Worm (Caenorhabditis elegans): ENCODE measurements around the gene C50F4.12.

Gene C50F4.12

ce11 chrV:9534621-9535020, 4.9 kb downstream of the C50F4.12 start, which contains the start of gene tag-329:
TSS of gene tag-329 (plus strand) at chrV:9534921.
- TF ChIP-seq flt-1 (GFP tag; IDR thresholded peaks at IDR 0.05) (no peak), sea-1 (GFP tag; conservative IDR thresholded peaks at IDR 0.05) (no peak), tbx-11 (GFP tag; IDR thresholded peaks at IDR 0.05) (no peak)

- TF ChIP-seq hnd-1 (tag; optimal IDR thresholded peaks at IDR 0.05) = no peak
- TF ChIP-seq pes-1 (GFP tag; IDR thresholded peaks at IDR 0.05) = no peak
- no peak for TF ChIP-seq tbx-11 (GFP tag; IDR thresholded peaks at IDR 0.05)
- TF ChIP-seq ceh-36 (tag; optimal IDR thresholded peaks at IDR 0.05) = no peak
- no peak for TF ChIP-seq ets-7 (tag; optimal IDR thresholded peaks at IDR 0.05)
- TF ChIP-seq B0310.2 (tag; optimal IDR thresholded peaks at IDR 0.05) = no peak
These were observed 8.1 kb downstream of the C50F4.12 start, which contains the start of the genes C50F4.10 and pfk-1.2 for ce11 chrV:9531477-9531876. TSS of gene C50F4.10 (minus strand) at chrV:9531577. TSS of gene pfk-1.2 (plus strand) at chrV:9531801.

ce11 chrV:9527984-9528383, 11.6 kb downstream of the C50F4.12 start:
- TF ChIP-seq ama-1 (optimal IDR thresholded peaks at IDR 0.05) (no peak), scrt-1 (GFP tag; IDR thresholded peaks at IDR 0.05) (no peak), tbx-11 (GFP tag; IDR thresholded peaks at IDR 0.05) (no peak), tra-4 (tag; optimal IDR thresholded peaks at IDR 0.05) (no peak), ceh-36 (tag; optimal IDR thresholded peaks at IDR 0.05) (no peak), hmg-4 (GFP tag; optimal IDR thresholded peaks at IDR 0.05) (no peak), hnd-1 (tag; optimal IDR thresholded peaks at IDR 0.05) (no peak), sea-1 (GFP tag; conservative IDR thresholded peaks at IDR 0.05) (no peak), aly-1 (tag; optimal IDR thresholded peaks at IDR 0.05) (no peak), hmbx-1 (tag; optimal IDR thresholded peaks at IDR 0.05) (no peak), B0310.2 (tag; optimal IDR thresholded peaks at IDR 0.05) (no peak), ets-7 (tag; optimal IDR thresholded peaks at IDR 0.05) (no peak), tbx-37 (GFP tag; conservative IDR thresholded peaks at IDR 0.05) (no peak), flt-1 (GFP tag; IDR thresholded peaks at IDR 0.05) (no peak), pes-1 (GFP tag; IDR thresholded peaks at IDR 0.05) (no peak), F13C5.2 (tag; optimal IDR thresholded peaks at IDR 0.05) (no peak), ceh-13 (GFP tag; optimal IDR thresholded peaks at IDR 0.05) (no peak)

- TF ChIP-seq tbx-37 (GFP tag; conservative IDR thresholded peaks at IDR 0.05) = no peak
- TF ChIP-seq ets-7 (tag; optimal IDR thresholded peaks at IDR 0.05) = no peak
- TF ChIP-seq ceh-36 (tag; optimal IDR thresholded peaks at IDR 0.05) = no peak
- no peak for TF ChIP-seq flt-1 (GFP tag; IDR thresholded peaks at IDR 0.05)
- TF ChIP-seq B0310.2 (tag; optimal IDR thresholded peaks at IDR 0.05) = no peak
- TF ChIP-seq F13C5.2 (tag; optimal IDR thresholded peaks at IDR 0.05) = no peak
- no peak for TF ChIP-seq hnd-1 (tag; optimal IDR thresholded peaks at IDR 0.05)
- no peak for TF ChIP-seq scrt-1 (GFP tag; IDR thresholded peaks at IDR 0.05)
These were observed 12.2 kb downstream of the C50F4.12 start for ce11 chrV:9527337-9527736.

- TF ChIP-seq hmg-4 (GFP tag; optimal IDR thresholded peaks at IDR 0.05) (no peak), ets-7 (tag; optimal IDR thresholded peaks at IDR 0.05) (no peak), hnd-1 (tag; optimal IDR thresholded peaks at IDR 0.05) (no peak), tra-4 (tag; optimal IDR thresholded peaks at IDR 0.05) (no peak), flt-1 (GFP tag; IDR thresholded peaks at IDR 0.05) (no peak), ceh-13 (GFP tag; optimal IDR thresholded peaks at IDR 0.05) (no peak), tbx-11 (GFP tag; IDR thresholded peaks at IDR 0.05) (no peak), ceh-36 (tag; optimal IDR thresholded peaks at IDR 0.05) (no peak), F13C5.2 (tag; optimal IDR thresholded peaks at IDR 0.05) (no peak)
These were observed 13.1 kb downstream of the C50F4.12 start, which contains the start of gene C50F4.1 for ce11 chrV:9526470-9526869. TSS of gene C50F4.1 (plus strand) at chrV:9526793.

ce11 chrV:9524099-9524498, 15.4 kb downstream of the C50F4.12 start, which contains the start of gene C50F4.9:
TSS of gene C50F4.9 (minus strand) at chrV:9524199.
- TF ChIP-seq hmg-4 (GFP tag; optimal IDR thresholded peaks at IDR 0.05) (no peak), ama-1 (optimal IDR thresholded peaks at IDR 0.05) (no peak), pes-1 (GFP tag; IDR thresholded peaks at IDR 0.05) (no peak), scrt-1 (GFP tag; IDR thresholded peaks at IDR 0.05) (no peak), hmbx-1 (tag; optimal IDR thresholded peaks at IDR 0.05) (no peak), tbx-11 (GFP tag; IDR thresholded peaks at IDR 0.05) (no peak), ceh-36 (tag; optimal IDR thresholded peaks at IDR 0.05) (no peak), sea-1 (GFP tag; conservative IDR thresholded peaks at IDR 0.05) (no peak), F13C5.2 (tag; optimal IDR thresholded peaks at IDR 0.05) (no peak), ets-7 (tag; optimal IDR thresholded peaks at IDR 0.05) (no peak), flt-1 (GFP tag; IDR thresholded peaks at IDR 0.05) (no peak), tra-4 (tag; optimal IDR thresholded peaks at IDR 0.05) (no peak), B0310.2 (tag; optimal IDR thresholded peaks at IDR 0.05) (no peak), aly-1 (tag; optimal IDR thresholded peaks at IDR 0.05) (no peak), hnd-1 (tag; optimal IDR thresholded peaks at IDR 0.05) (no peak), ceh-13 (GFP tag; optimal IDR thresholded peaks at IDR 0.05) (no peak), tbx-37 (GFP tag; conservative IDR thresholded peaks at IDR 0.05) (no peak)

ce11 chrV:9521697-9522096, 17.8 kb downstream of the C50F4.12 start:
- no peak for TF ChIP-seq hnd-1 (tag; optimal IDR thresholded peaks at IDR 0.05)
- no peak for TF ChIP-seq hmg-4 (GFP tag; optimal IDR thresholded peaks at IDR 0.05)

- TF ChIP-seq F13C5.2 (tag; optimal IDR thresholded peaks at IDR 0.05) = no peak
- no peak for TF ChIP-seq pes-1 (GFP tag; IDR thresholded peaks at IDR 0.05)
- no peak for TF ChIP-seq ceh-36 (tag; optimal IDR thresholded peaks at IDR 0.05)
- TF ChIP-seq tbx-11 (GFP tag; IDR thresholded peaks at IDR 0.05) = no peak
- no peak for TF ChIP-seq aly-1 (tag; optimal IDR thresholded peaks at IDR 0.05)
- no peak for TF ChIP-seq ama-1 (optimal IDR thresholded peaks at IDR 0.05)
- TF ChIP-seq B0310.2 (tag; optimal IDR thresholded peaks at IDR 0.05) = no peak
- no peak for TF ChIP-seq ceh-13 (GFP tag; optimal IDR thresholded peaks at IDR 0.05)
- TF ChIP-seq tbx-37 (GFP tag; conservative IDR thresholded peaks at IDR 0.05) = no peak
- no peak for TF ChIP-seq sea-1 (GFP tag; conservative IDR thresholded peaks at IDR 0.05)
- no peak for TF ChIP-seq hmbx-1 (tag; optimal IDR thresholded peaks at IDR 0.05)
- no peak for TF ChIP-seq ets-7 (tag; optimal IDR thresholded peaks at IDR 0.05)
These were observed 20.7 kb downstream of the C50F4.12 start, which contains the start of gene C50F4.8 for ce11 chrV:9518832-9519231. TSS of gene C50F4.8 (minus strand) at chrV:9518859.

Data from whole organism, early embryonic.